Fruit fly (Drosophila melanogaster): ENCODE data around the gene CG31142.

CG31142 gene

DNA sequence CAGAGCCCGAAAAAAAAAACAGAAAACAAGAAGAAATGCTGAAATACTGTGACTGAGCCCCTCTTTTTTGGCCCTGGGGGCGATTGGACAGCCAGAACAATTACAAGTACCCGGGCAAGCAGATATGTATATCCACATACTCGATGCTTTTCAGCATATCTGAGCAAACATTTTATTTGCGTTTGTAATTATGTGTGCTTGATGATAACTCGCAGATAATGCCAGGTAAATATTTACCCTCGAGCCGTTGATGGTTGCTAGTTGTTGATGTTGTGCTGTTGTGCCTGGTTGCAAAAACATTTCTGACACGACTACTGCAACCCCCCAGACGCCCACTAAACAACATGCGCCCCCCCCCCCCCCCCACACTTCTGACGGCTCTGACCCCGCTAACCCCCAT lies 9.7 kb upstream of the CG31142 start (continued):
- TF ChIP-seq CG10147 (GFP tag; optimal IDR thresholded peaks at IDR 0.05): peak; percentile 19
- no peak; the same call in 1 of the 2 replicates for TF ChIP-seq CG10366 (GFP tag; IDR thresholded peaks at IDR 0.05)
- TF ChIP-seq Mes4 (GFP tag; optimal IDR thresholded peaks at IDR 0.05): no peak
- TF ChIP-seq CG30431 (GFP tag; optimal IDR thresholded peaks at IDR 0.05): no peak
- peak; percentile 80 for TF ChIP-seq CG6813 (GFP tag; optimal IDR thresholded peaks at IDR 0.05)
- peak; percentile 64; the same call in 2 of the 3 replicates for TF ChIP-seq otp (GFP tag; IDR thresholded peaks at IDR 0.05)
- TF ChIP-seq PHDP (tag; optimal IDR thresholded peaks at IDR 0.05): peak; percentile 56
- peak; percentile 63 for TF ChIP-seq CG17359 (tag; optimal IDR thresholded peaks at IDR 0.05)
- TF ChIP-seq CG12659 (GFP tag; optimal IDR thresholded peaks at IDR 0.05): peak; percentile 38
- TF ChIP-seq CG4282 (GFP tag; optimal IDR thresholded peaks at IDR 0.05): no peak
- TF ChIP-seq CG13296 (GFP tag; optimal IDR thresholded peaks at IDR 0.05): peak; percentile 88
- peak in 1 of 2 experiments; percentile 1 for TF ChIP-seq dpn (GFP tag; optimal IDR thresholded peaks at IDR 0.05)
- no peak for TF ChIP-seq cad (GFP tag; optimal IDR thresholded peaks at IDR 0.05)
- TF ChIP-seq Meics (GFP tag; optimal IDR thresholded peaks at IDR 0.05): peak; percentile 61
- TF ChIP-seq CTCF (GFP tag; optimal IDR thresholded peaks at IDR 0.05): peak; percentile 39
- TF ChIP-seq CG2678 (tag; optimal IDR thresholded peaks at IDR 0.05): peak; percentile 74
- TF ChIP-seq CG18476 (GFP tag; optimal IDR thresholded peaks at IDR 0.05): no peak
- no peak for TF ChIP-seq mam (GFP tag; optimal IDR thresholded peaks at IDR 0.05)

DNA sequence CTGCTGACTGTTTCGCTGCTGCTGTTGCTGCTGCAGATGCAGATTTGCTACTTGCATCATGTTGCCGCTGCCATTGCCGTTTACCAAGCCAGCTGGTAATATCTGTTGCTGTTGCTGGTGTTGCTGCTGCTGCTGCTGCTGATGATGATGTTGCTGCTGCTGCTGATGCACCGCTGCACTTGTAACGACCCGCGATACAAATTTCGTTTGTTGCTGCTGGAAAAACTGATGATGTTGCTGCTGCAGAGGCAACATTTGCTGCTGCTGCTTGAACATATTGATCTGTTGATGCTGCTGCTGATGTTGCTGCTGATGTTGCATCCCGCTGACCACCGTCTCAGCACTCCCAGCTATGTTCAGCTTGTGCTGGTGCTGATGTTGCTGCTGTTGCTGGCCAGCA lies 8.7 kb upstream of the CG31142 start:
- TF ChIP-seq CG18262 (tag; optimal IDR thresholded peaks at IDR 0.05): no peak
- TF ChIP-seq CG2875 (GFP tag; optimal IDR thresholded peaks at IDR 0.05): no peak
- no peak for TF ChIP-seq z (GFP tag; IDR thresholded peaks at IDR 0.05)
- TF ChIP-seq Pdp1 (GFP tag; optimal IDR thresholded peaks at IDR 0.05): no peak
- TF ChIP-seq CG12071 (GFP tag; optimal IDR thresholded peaks at IDR 0.05): no peak
- TF ChIP-seq Ets65A (GFP tag): no peak
- TF ChIP-seq trem (tag; optimal IDR thresholded peaks at IDR 0.05): no peak
- no peak for TF ChIP-seq vfl (GFP tag; optimal IDR thresholded peaks at IDR 0.05)
- TF ChIP-seq Dp (GFP tag; optimal IDR thresholded peaks at IDR 0.05): no peak
- TF ChIP-seq twi (tag; optimal IDR thresholded peaks at IDR 0.05): peak; percentile 19
- TF ChIP-seq schlank (tag; optimal IDR thresholded peaks at IDR 0.05): no peak
- no peak for TF ChIP-seq sens-2 (GFP tag; IDR thresholded peaks at IDR 0.05)
- no peak for TF ChIP-seq BEAF-32 (GFP tag; optimal IDR thresholded peaks at IDR 0.05)
- no peak for TF ChIP-seq CG15696 (tag; optimal IDR thresholded peaks at IDR 0.05)
- TF ChIP-seq Med (GFP tag): peak; percentile 8
- peak in 1 of 2 experiments; percentile 75 for TF ChIP-seq Dfd (GFP tag; optimal IDR thresholded peaks at IDR 0.05)
- no peak for TF ChIP-seq CG9817 (tag; optimal IDR thresholded peaks at IDR 0.05)
- no peak for TF ChIP-seq ci (GFP tag; IDR thresholded peaks at IDR 0.05)
- TF ChIP-seq gfzf (GFP tag; optimal IDR thresholded peaks at IDR 0.05): no peak
- TF ChIP-seq CG4730 (GFP tag; IDR thresholded peaks at IDR 0.05): no peak
- TF ChIP-seq CG4424 (GFP tag; optimal IDR thresholded peaks at IDR 0.05): no peak
- no peak for TF ChIP-seq CG6175 (GFP tag; IDR thresholded peaks at IDR 0.05)
- no peak for TF ChIP-seq CG3281 (GFP tag; optimal IDR thresholded peaks at IDR 0.05)
- TF ChIP-seq CG17359 (tag; optimal IDR thresholded peaks at IDR 0.05): no peak
- 0 out of 3 replicates have a peak, but pooled peaks have one; percentile 14 for TF ChIP-seq CG16813 (GFP tag; IDR thresholded peaks at IDR 0.05; ENCODE audit: partially characterized antibody)
- no peak for TF ChIP-seq CG14710 (tag; optimal IDR thresholded peaks at IDR 0.05)
- TF ChIP-seq D (optimal IDR thresholded peaks at IDR 0.05): no peak
- no peak for TF ChIP-seq D (GFP tag; optimal IDR thresholded peaks at IDR 0.05)
- TF ChIP-seq wor (GFP tag; IDR thresholded peaks at IDR 0.05): no peak
- TF ChIP-seq chif (GFP tag; optimal IDR thresholded peaks at IDR 0.05): no peak
- TF ChIP-seq ab (GFP tag; optimal IDR thresholded peaks at IDR 0.05): no peak
- no peak for TF ChIP-seq Adf1 (GFP tag; IDR thresholded peaks at IDR 0.05)
- TF ChIP-seq CG11504 (tag; optimal IDR thresholded peaks at IDR 0.05): peak; percentile 7
- no peak for TF ChIP-seq lbe (GFP tag; optimal IDR thresholded peaks at IDR 0.05)
- no peak for TF ChIP-seq her (GFP tag; optimal IDR thresholded peaks at IDR 0.05)

Data from whole organism, embryonic.